Worm (Caenorhabditis elegans): ENCODE results near the gene scl-3.

scl-3 gene

ce11 chrIV:13042091-13042490 is 17.3 kb upstream of the scl-3 start, which contains the start of gene amt-2:
Gene amt-2, plus strand, starts transcription at chrIV:13042391.
- no peak for TF ChIP-seq dmd-4 (tag; optimal IDR thresholded peaks at IDR 0.05; ENCODE audit: borderline replicate concordance)
- no peak for TF ChIP-seq hlh-30 (tag; optimal IDR thresholded peaks at IDR 0.05; ENCODE audit: insufficient read depth)
- no peak for TF ChIP-seq syd-9 (tag; optimal IDR thresholded peaks at IDR 0.05)
- no peak for TF ChIP-seq ceh-24 (tag; optimal IDR thresholded peaks at IDR 0.05)
- no peak for TF ChIP-seq ama-1 (optimal IDR thresholded peaks at IDR 0.05)

ce11 chrIV:13044980-13045379 is 14.4 kb upstream of the scl-3 start:
- TF ChIP-seq fkh-6 (tag; optimal IDR thresholded peaks at IDR 0.05) (no peak), ceh-34 (tag; optimal IDR thresholded peaks at IDR 0.05) (no peak), K09A11.1 (tag; optimal IDR thresholded peaks at IDR 0.05; ENCODE audit: insufficient read depth) (no peak), sox-2 (GFP tag; IDR thresholded peaks at IDR 0.05) (no peak), C38D4.7 (GFP tag; optimal IDR thresholded peaks at IDR 0.05) (no peak), hlh-8 (tag; optimal IDR thresholded peaks at IDR 0.05) (no peak), lin-11 (tag; optimal IDR thresholded peaks at IDR 0.05) (no peak), lim-6 (tag; optimal IDR thresholded peaks at IDR 0.05) (no peak), hlh-13 (GFP tag; optimal IDR thresholded peaks at IDR 0.05) (no peak), elt-4 (tag; optimal IDR thresholded peaks at IDR 0.05) (no peak), pax-1 (tag; optimal IDR thresholded peaks at IDR 0.05) (no peak), fkh-10 (GFP tag; optimal IDR thresholded peaks at IDR 0.05) (no peak), pha-2 (tag; optimal IDR thresholded peaks at IDR 0.05) (no peak), dve-1 (tag; optimal IDR thresholded peaks at IDR 0.05) (no peak), ahr-1 (tag; optimal IDR thresholded peaks at IDR 0.05) (no peak), syd-9 (tag; optimal IDR thresholded peaks at IDR 0.05) (no peak)

ce11 chrIV:13046848-13047247 is 12.5 kb upstream of the scl-3 start, which contains the start of gene scl-9:
Gene scl-9, plus strand, starts transcription at chrIV:13047148.
- TF ChIP-seq hlh-8 (tag; optimal IDR thresholded peaks at IDR 0.05): no peak
- no peak for TF ChIP-seq dmd-4 (tag; optimal IDR thresholded peaks at IDR 0.05; ENCODE audit: borderline replicate concordance)
- no peak for TF ChIP-seq tbx-7 (tag; optimal IDR thresholded peaks at IDR 0.05)
- TF ChIP-seq fkh-6 (tag; optimal IDR thresholded peaks at IDR 0.05): no peak
- TF ChIP-seq lim-6 (tag; optimal IDR thresholded peaks at IDR 0.05): no peak
- no peak for TF ChIP-seq nhr-232 (tag; optimal IDR thresholded peaks at IDR 0.05)
- TF ChIP-seq eyg-1 (tag; optimal IDR thresholded peaks at IDR 0.05): no peak
- no peak for TF ChIP-seq unc-42 (tag; optimal IDR thresholded peaks at IDR 0.05)
- no peak for TF ChIP-seq ceh-14 (tag; optimal IDR thresholded peaks at IDR 0.05)
- no peak for TF ChIP-seq pag-3 (tag; optimal IDR thresholded peaks at IDR 0.05; ENCODE audit: borderline replicate concordance)
- no peak for TF ChIP-seq rnt-1 (tag; optimal IDR thresholded peaks at IDR 0.05)
- TF ChIP-seq odd-2 (tag; optimal IDR thresholded peaks at IDR 0.05): no peak

- TF ChIP-seq ttx-3 (tag; optimal IDR thresholded peaks at IDR 0.05) (no peak), sox-4 (tag; optimal IDR thresholded peaks at IDR 0.05) (no peak), ceh-22 (tag; optimal IDR thresholded peaks at IDR 0.05) (no peak), tbx-7 (tag; optimal IDR thresholded peaks at IDR 0.05) (no peak), madf-2 (tag; optimal IDR thresholded peaks at IDR 0.05) (no peak), syd-9 (tag; optimal IDR thresholded peaks at IDR 0.05) (no peak)
These were observed 11.2 kb upstream of the scl-3 start, which contains the start of gene scl-10 for ce11 chrIV:13048157-13048556. Gene scl-10, plus strand, starts transcription at chrIV:13048457.

ce11 chrIV:13051073-13051472 is 8.3 kb upstream of the scl-3 start, which contains the start of gene scl-11:
Gene scl-11, plus strand, starts transcription at chrIV:13051373.
- TF ChIP-seq pag-3 (tag; optimal IDR thresholded peaks at IDR 0.05; ENCODE audit: borderline replicate concordance) (no peak), ceh-14 (tag; optimal IDR thresholded peaks at IDR 0.05) (no peak), pha-4 (tag; optimal IDR thresholded peaks at IDR 0.05) (no peak), che-1 (tag; optimal IDR thresholded peaks at IDR 0.05) (no peak), hlh-13 (GFP tag; optimal IDR thresholded peaks at IDR 0.05) (no peak), gmeb-2 (tag; optimal IDR thresholded peaks at IDR 0.05) (no peak), unc-55 (GFP tag; optimal IDR thresholded peaks at IDR 0.05) (no peak), sdc-2 (tag; optimal IDR thresholded peaks at IDR 0.05) (no peak), hlh-6 (tag; optimal IDR thresholded peaks at IDR 0.05) (no peak), rnt-1 (tag; optimal IDR thresholded peaks at IDR 0.05) (no peak), ahr-1 (tag; optimal IDR thresholded peaks at IDR 0.05) (no peak), hlh-8 (tag; optimal IDR thresholded peaks at IDR 0.05) (no peak), K02D7.2 (tag; optimal IDR thresholded peaks at IDR 0.05) (no peak), C08G9.2 (tag; optimal IDR thresholded peaks at IDR 0.05) (no peak), pax-1 (tag; optimal IDR thresholded peaks at IDR 0.05) (no peak)
